Worm (Caenorhabditis elegans) whole organism, L4 larva: ENCODE measurements around the gene H01M10.2.

Source experiments
- D1046.2 ChIP-seq: fragments of 200-800 bp; sonication (Bioruptor generic); IDR thresholded peaks from 2 replicates; pipeline ENCODE4 v1.3.6; 2022; ENCODE audit warnings: missing genetic modification characterization, missing compliant biosample characterization
- F37D6.2 ChIP-seq: sonication (generic microtip); optimal IDR thresholded peaks from 2 replicates; lab custom pipeline; 2016; ENCODE audit warnings: mild to moderate bottlenecking, missing genetic modification characterization, missing compliant biosample characterization
- F44E2.7 ChIP-seq: fragments of 200-800 bp; sonication (Bioruptor generic); IDR thresholded peaks from 2 replicates; pipeline ENCODE4 v2.1.2; 2022; ENCODE audit warnings: missing genetic modification characterization, missing compliant biosample characterization
- F49E8.2 ChIP-seq: sonication (generic microtip); optimal IDR thresholded peaks from 2 replicates; lab custom pipeline; 2016; ENCODE audit warnings: missing compliant biosample characterization, mild to moderate bottlenecking, missing genetic modification characterization, borderline replicate concordance
- T26A8.4 ChIP-seq: fragments of 200-800 bp; sonication (Bioruptor generic); IDR thresholded peaks from 2 replicates; pipeline ENCODE4 v1.3.6; 2022; ENCODE audit warnings: missing genetic modification characterization, missing compliant biosample characterization
- Y105C5A.15 ChIP-seq: fragments of 200-800 bp; sonication (Bioruptor generic); IDR thresholded peaks from 2 replicates; pipeline ENCODE4 v1.3.6; 2022; ENCODE audit warnings: missing genetic modification characterization, missing compliant biosample characterization
- Y5F2A.4 ChIP-seq: fragments of 200-800 bp; sonication (Bioruptor generic); optimal IDR thresholded peaks from 2 replicates; lab custom pipeline; 2018; ENCODE audit warnings: mild to moderate bottlenecking, missing genetic modification characterization, missing compliant biosample characterization
- ZK546.5 ChIP-seq, 2 experiments: sonication (generic microtip); optimal IDR thresholded peaks; 2 replicates each; lab custom pipeline; 2017; ENCODE audit warnings: missing biosample characterization in 2 of 2, missing genetic modification characterization in 2 of 2
- aha-1 ChIP-seq: fragments of 150-350 bp; peaks from one replicate; lab custom pipeline; 2014; ENCODE audit warnings: missing biosample characterization, missing genetic modification characterization
- aly-2 ChIP-seq: sonication (generic microtip); optimal IDR thresholded peaks from 2 replicates; lab custom pipeline; 2018; ENCODE audit warnings: missing biosample characterization, missing genetic modification characterization
- arid-1 ChIP-seq: fragments of 200-800 bp; sonication (Bioruptor generic); conservative IDR thresholded peaks from 2 replicates; pipeline ENCODE4 v1.3.6; 2022; ENCODE audit warnings: missing genetic modification reagents, missing genetic modification characterization, missing compliant biosample characterization
- ceh-20 ChIP-seq: fragments of 200-800 bp; sonication (Bioruptor generic); IDR thresholded peaks from 2 replicates; pipeline ENCODE4 v1.3.6; 2022; ENCODE audit warnings: missing genetic modification reagents, missing genetic modification characterization, missing compliant biosample characterization
- ceh-62 ChIP-seq: sonication (generic microtip); optimal IDR thresholded peaks from 2 replicates; lab custom pipeline; 2017; ENCODE audit warnings: missing biosample characterization, missing genetic modification characterization
- daf-16 ChIP-seq, 3 experiments: sonication (generic microtip); optimal IDR thresholded peaks; 2 replicates each; lab custom pipeline; 2016 to 2017; ENCODE audit warnings: missing genetic modification characterization in 3 of 3, missing genetic modification reagents in 3 of 3, mild to moderate bottlenecking in 2 of 3, missing compliant biosample characterization in 2 of 3, missing biosample characterization in 1 of 3, moderate library complexity in 1 of 3
- daf-8 ChIP-seq: fragments of 200-800 bp; sonication (Bioruptor generic); IDR thresholded peaks from 2 replicates; pipeline ENCODE4 v1.3.6; 2022; ENCODE audit warnings: missing genetic modification characterization, missing compliant biosample characterization
- dpl-1 ChIP-seq: fragments of 150-350 bp; optimal IDR thresholded peaks from 2 replicates; lab custom pipeline; 2014; ENCODE audit warnings: missing biosample characterization, missing genetic modification reagents, missing genetic modification characterization
- duxl-1 ChIP-seq: sonication (generic microtip); optimal IDR thresholded peaks from 2 replicates; lab custom pipeline; 2016; ENCODE audit warnings: mild to moderate bottlenecking, missing genetic modification characterization, moderate library complexity, missing compliant biosample characterization; ENCODE audit not compliant: poor library complexity
- dve-1 ChIP-seq: sonication (generic microtip); optimal IDR thresholded peaks from 2 replicates; lab custom pipeline; 2017; ENCODE audit warnings: antibody characterized with exemption, mild to moderate bottlenecking, missing genetic modification characterization, missing compliant biosample characterization; ENCODE audit not compliant: insufficient read depth
- fos-1 ChIP-seq: fragments of 150-350 bp; optimal IDR thresholded peaks from 2 replicates; lab custom pipeline; 2014; ENCODE audit warnings: missing biosample characterization, missing genetic modification characterization
- hlh-11 ChIP-seq: fragments of 200-800 bp; sonication (Bioruptor generic); optimal IDR thresholded peaks from 2 replicates; lab custom pipeline; 2018; ENCODE audit warnings: mild to moderate bottlenecking, missing genetic modification characterization, missing compliant biosample characterization
- hlh-30 ChIP-seq: sonication (generic microtip); optimal IDR thresholded peaks from 2 replicates; lab custom pipeline; 2017; ENCODE audit warnings: antibody characterized with exemption, mild to moderate bottlenecking, missing genetic modification characterization, missing compliant biosample characterization; ENCODE audit not compliant: insufficient read depth
- jun-1 ChIP-seq: fragments of 150-350 bp; optimal IDR thresholded peaks from 2 replicates; lab custom pipeline; 2014; ENCODE audit warnings: missing biosample characterization, missing genetic modification reagents, missing genetic modification characterization
- lim-7 ChIP-seq: fragments of 200-800 bp; sonication (Bioruptor generic); IDR thresholded peaks from 2 replicates; pipeline ENCODE4 v1.3.6; 2022; ENCODE audit warnings: missing genetic modification characterization, missing compliant biosample characterization
- lin-1 ChIP-seq: fragments of 200-800 bp; sonication (Bioruptor generic); IDR thresholded peaks from 2 replicates; pipeline ENCODE4 v1.3.6; 2022; ENCODE audit warnings: missing genetic modification reagents, missing genetic modification characterization, missing compliant biosample characterization
- lin-13 ChIP-seq: fragments of 150-350 bp; optimal IDR thresholded peaks from 2 replicates; lab custom pipeline; 2014; ENCODE audit warnings: missing biosample characterization, missing genetic modification reagents, missing genetic modification characterization
- lin-15B ChIP-seq: fragments of 150-350 bp; sonication (generic microtip); optimal IDR thresholded peaks from 3 replicates; lab custom pipeline; 2014; ENCODE audit warnings: missing biosample characterization, missing genetic modification characterization
- lin-38 ChIP-seq: fragments of 200-800 bp; sonication (Bioruptor generic); IDR thresholded peaks from 2 replicates; pipeline ENCODE4 v1.3.6; 2022; ENCODE audit warnings: missing genetic modification reagents, missing genetic modification characterization, missing compliant biosample characterization
- lsy-2 ChIP-seq, 2 experiments: fragments of 150-350 bp in 1 of 2; sonication (generic microtip) in 1 of 2; optimal IDR thresholded peaks; 2 replicates each; lab custom pipeline; 2014 to 2017; ENCODE audit warnings: missing biosample characterization in 2 of 2, missing genetic modification characterization in 2 of 2
- madf-5 ChIP-seq, 2 experiments: fragments of 200-800 bp; sonication (Bioruptor generic); IDR thresholded peaks; 2 replicates each; pipeline ENCODE4 v1.3.6; 2022; ENCODE audit warnings: missing compliant biosample characterization in 2 of 2, missing genetic modification characterization in 2 of 2
- mdl-1 ChIP-seq, 2 experiments: fragments of 150-350 bp in 1 of 2; sonication (generic microtip) in 1 of 2; optimal IDR thresholded peaks; 2 replicates each; lab custom pipeline; 2014 to 2017; ENCODE audit warnings: missing biosample characterization in 2 of 2, missing genetic modification characterization in 2 of 2
- mdt-29 ChIP-seq: fragments of 200-800 bp; sonication (Bioruptor generic); IDR thresholded peaks from 2 replicates; pipeline ENCODE4 v1.3.6; 2022; ENCODE audit warnings: missing genetic modification reagents, missing genetic modification characterization, missing compliant biosample characterization
- mep-1 ChIP-seq: fragments of 150-350 bp; sonication (generic microtip); optimal IDR thresholded peaks from 3 replicates; lab custom pipeline; 2014; ENCODE audit warnings: missing biosample characterization, missing genetic modification characterization
- mxl-3 ChIP-seq: fragments of 200-800 bp; sonication (Bioruptor generic); optimal IDR thresholded peaks from 2 replicates; lab custom pipeline; 2018; ENCODE audit warnings: mild to moderate bottlenecking, missing genetic modification characterization, missing compliant biosample characterization
- nhr-111 ChIP-seq: fragments of 200-800 bp; sonication (Bioruptor generic); optimal IDR thresholded peaks from 2 replicates; lab custom pipeline; 2018; ENCODE audit warnings: mild to moderate bottlenecking, missing genetic modification characterization, missing compliant biosample characterization
- nhr-41 ChIP-seq: fragments of 200-800 bp; sonication (Bioruptor generic); IDR thresholded peaks from 2 replicates; pipeline ENCODE4 v1.3.6; 2022; ENCODE audit warnings: missing genetic modification reagents, missing genetic modification characterization, missing compliant biosample characterization
- nhr-42 ChIP-seq: fragments of 200-800 bp; sonication (Bioruptor generic); IDR thresholded peaks from 2 replicates; pipeline ENCODE4 v1.3.6; 2022; ENCODE audit warnings: missing genetic modification characterization, missing compliant biosample characterization
- nhr-6 ChIP-seq: fragments of 150-350 bp; optimal IDR thresholded peaks from 2 replicates; lab custom pipeline; 2014; ENCODE audit warnings: missing biosample characterization, missing genetic modification characterization
- pha-4 ChIP-seq, 2 experiments: fragments of 150-350 bp in 1 of 2; fragments of 200-800 bp in 1 of 2; sonication (Bioruptor generic) in 1 of 2; IDR thresholded peaks in 1 of 2; optimal IDR thresholded peaks in 1 of 2; 2 replicates each; pipeline versions ENCODE4 v1.3.6 to Lab custom; 2014 to 2022; ENCODE audit warnings: missing genetic modification characterization in 2 of 2, missing genetic modification reagents in 2 of 2, missing biosample characterization in 1 of 2, missing compliant biosample characterization in 1 of 2
- rbr-2 ChIP-seq: sonication (generic microtip); optimal IDR thresholded peaks from 2 replicates; lab custom pipeline; 2016; ENCODE audit warnings: missing genotype, missing genetic modification characterization, missing compliant biosample characterization
- sdz-12 ChIP-seq: fragments of 200-800 bp; sonication (Bioruptor generic); optimal IDR thresholded peaks from 2 replicates; lab custom pipeline; 2018; ENCODE audit warnings: mild to moderate bottlenecking, missing genetic modification characterization, missing compliant biosample characterization
- skn-1 ChIP-seq: fragments of 150-350 bp; optimal IDR thresholded peaks from 2 replicates; lab custom pipeline; 2014; ENCODE audit warnings: missing biosample characterization, missing genetic modification characterization
- snpc-1.2 ChIP-seq: fragments of 200-800 bp; sonication (Bioruptor generic); IDR thresholded peaks from 2 replicates; pipeline ENCODE4 v1.3.6; 2022; ENCODE audit warnings: missing genetic modification reagents, missing genetic modification characterization, missing compliant biosample characterization
- snpc-4 ChIP-seq: fragments of 150-350 bp; optimal IDR thresholded peaks from 2 replicates; lab custom pipeline; 2014; ENCODE audit warnings: missing biosample characterization, missing genetic modification characterization
- spr-1 ChIP-seq: sonication (generic microtip); optimal IDR thresholded peaks from 2 replicates; lab custom pipeline; 2016; ENCODE audit warnings: mild to moderate bottlenecking, missing genetic modification characterization, missing compliant biosample characterization
- unc-130 ChIP-seq: sonication (generic microtip); optimal IDR thresholded peaks from 2 replicates; lab custom pipeline; 2016; ENCODE audit warnings: missing genetic modification reagents, missing genetic modification characterization, missing compliant biosample characterization
- unc-39 ChIP-seq: sonication (generic microtip); optimal IDR thresholded peaks from 2 replicates; lab custom pipeline; 2017; ENCODE audit warnings: missing biosample characterization, missing genetic modification characterization
- zip-2 ChIP-seq: fragments of 150-350 bp; optimal IDR thresholded peaks from 2 replicates; lab custom pipeline; 2014; ENCODE audit warnings: missing biosample characterization, missing genetic modification characterization
- ztf-7 ChIP-seq: fragments of 150-350 bp; optimal IDR thresholded peaks from 2 replicates; lab custom pipeline; 2014; ENCODE audit warnings: missing biosample characterization, missing genetic modification characterization

H01M10.2 gene

DNA sequence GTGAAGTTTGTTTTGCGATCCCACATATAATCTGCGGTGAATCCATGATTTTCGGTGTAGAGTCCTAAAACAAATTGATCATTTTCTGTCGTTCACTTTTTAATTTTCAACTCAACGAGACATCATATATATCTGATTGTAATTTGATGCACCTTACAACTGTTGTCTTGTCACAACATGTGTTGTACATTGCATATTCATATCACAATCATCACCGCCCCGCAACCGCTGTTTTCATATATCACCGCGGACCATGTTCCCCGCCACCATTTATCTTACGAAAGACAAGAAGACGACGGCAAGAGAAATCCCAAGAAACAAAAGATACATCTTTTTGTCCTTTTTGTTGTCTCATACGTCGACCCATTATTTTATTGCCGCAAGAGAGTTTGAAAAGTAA is 28.6 kb upstream of the H01M10.2 start:
- TF ChIP-seq lin-13 (GFP tag; lab: Kevin White, UChicago): no peak

- TF ChIP-seq F49E8.2 (no peak), lim-7 (GFP tag; lab: Robert Waterston, UW) (peak; percentile 93), nhr-6 (peak; percentile 47), unc-39 (tag; lab: Kevin White, UChicago) (no peak), zip-2 (tag; lab: Kevin White, UChicago) (peak; percentile 4), aly-2 (tag; lab: Kevin White, UChicago) (no peak), snpc-1.2 (GFP tag; lab: Robert Waterston, UW) (peak; percentile 89), skn-1 (tag; lab: Kevin White, UChicago) (no peak), hlh-11 (peak; percentile 63), sdz-12 (GFP tag; lab: Kevin White, UChicago) (peak; percentile 83), aha-1 (peak; percentile 94), hlh-30 (tag; lab: Kevin White, UChicago) (peak; percentile 71), daf-8 (GFP tag; lab: Robert Waterston, UW) (no peak), ZK546.5 (tag; optimal IDR thresholded peaks at IDR 0.05; lab: Kevin White, UChicago) (no peak), nhr-41 (GFP tag; lab: Robert Waterston, UW) (peak; percentile 57; the same call in 1 of the 2 replicates), F37D6.2 (tag; lab: Kevin White, UChicago) (peak; percentile 67), F44E2.7 (peak; percentile 79; the same call in 1 of the 2 replicates), ceh-20 (GFP tag; lab: Robert Waterston, UW) (peak; percentile 77), lsy-2 (tag; optimal IDR thresholded peaks at IDR 0.05; lab: Kevin White, UChicago) (peak in 1 of 2 experiments; percentile 68), ceh-62 (tag; lab: Kevin White, UChicago) (no peak), T26A8.4 (peak; percentile 83), arid-1 (GFP tag; lab: Robert Waterston, UW) (peak; percentile 91), lin-15B (no peak), fos-1 (tag; lab: Kevin White, UChicago) (no peak), unc-130 (GFP tag; lab: Kevin White, UChicago) (peak; percentile 67), lin-38 (peak; percentile 82), daf-16 (GFP tag; optimal IDR thresholded peaks at IDR 0.05; lab: Kevin White, UChicago) (peak; percentile 73 to 84), daf-16 (tag; optimal IDR thresholded peaks at IDR 0.05; lab: Kevin White, UChicago) (no peak), mxl-3 (GFP tag; lab: Kevin White, UChicago) (peak; percentile 74), nhr-111 (peak; percentile 87), mdl-1 (tag; optimal IDR thresholded peaks at IDR 0.05; lab: Kevin White, UChicago) (peak in 1 of 2 experiments; percentile 62), pha-4 (GFP tag; IDR thresholded peaks at IDR 0.05; lab: Robert Waterston, UW) (peak; percentile 96), pha-4 (tag; optimal IDR thresholded peaks at IDR 0.05; lab: Kevin White, UChicago) (no peak), Y5F2A.4 (peak; percentile 65), nhr-42 (GFP tag; lab: Robert Waterston, UW) (peak; percentile 83; the same call in 1 of the 2 replicates), D1046.2 (GFP tag; lab: Robert Waterston, UW) (peak; percentile 74; the same call in 1 of the 2 replicates), dve-1 (tag; lab: Kevin White, UChicago) (no peak), duxl-1 (tag; lab: Kevin White, UChicago) (peak; percentile 77), Y105C5A.15 (peak; percentile 93; the same call in 1 of the 2 replicates), snpc-4 (tag; lab: Kevin White, UChicago) (no peak), rbr-2 (tag; lab: Kevin White, UChicago) (peak; percentile 79), spr-1 (tag; lab: Kevin White, UChicago) (peak; percentile 53), jun-1 (tag; lab: Kevin White, UChicago) (peak; percentile 16), madf-5 (GFP tag; IDR thresholded peaks at IDR 0.05; lab: Robert Waterston, UW) (peak; percentile 73 to 89; a peak in 3 of 4 replicates), mep-1 (tag; lab: Kevin White, UChicago) (peak; percentile 85), ztf-7 (tag; lab: Kevin White, UChicago) (peak; percentile 49), lin-13 (GFP tag; lab: Kevin White, UChicago) (peak; percentile 78), dpl-1 (GFP tag; lab: Kevin White, UChicago) (peak; percentile 25), mdt-29 (peak; percentile 64; the same call in 1 of the 2 replicates), lin-1 (GFP tag; lab: Robert Waterston, UW) (peak; percentile 80)
Observed at ce11 chrX:2613077-2613476, 27.5 kb upstream of the H01M10.2 start.
